Worm (Caenorhabditis elegans) whole organism, young adult: ENCODE data around the gene col-38.

Experiments used
- C17E4.6 ChIP-seq: fragments of 200-800 bp; sonication (Bioruptor generic); IDR thresholded peaks from 2 replicates; pipeline ENCODE4 v1.3.6; 2022; ENCODE audit warnings: missing genetic modification reagents, missing genetic modification characterization, missing compliant biosample characterization
- D2030.7 ChIP-seq: fragments of 200-800 bp; sonication (Bioruptor generic); IDR thresholded peaks from 2 replicates; pipeline ENCODE4 v1.3.6; 2022; ENCODE audit warnings: missing genetic modification reagents, missing genetic modification characterization, missing compliant biosample characterization
- F33H1.4 ChIP-seq: fragments of 200-800 bp; sonication (Bioruptor generic); IDR thresholded peaks from 2 replicates; pipeline ENCODE4 v1.3.6; 2022; ENCODE audit warnings: missing genetic modification reagents, missing genetic modification characterization, missing compliant biosample characterization
- F39B2.1 ChIP-seq: fragments of 200-800 bp; sonication (Bioruptor generic); IDR thresholded peaks from 2 replicates; pipeline ENCODE4 v1.3.6; 2022; ENCODE audit warnings: missing genetic modification reagents, missing genetic modification characterization, missing compliant biosample characterization
- F49E8.2 ChIP-seq: sonication (generic microtip); optimal IDR thresholded peaks from 3 replicates; lab custom pipeline; 2017; ENCODE audit warnings: missing genetic modification characterization, mild to moderate bottlenecking, missing compliant biosample characterization, antibody characterized with exemption, moderate library complexity; ENCODE audit not compliant: insufficient read depth
- F57A8.1 ChIP-seq: fragments of 200-800 bp; sonication (Bioruptor generic); optimal IDR thresholded peaks from 2 replicates; lab custom pipeline; 2018; ENCODE audit warnings: mild to moderate bottlenecking, missing genetic modification characterization, moderate library complexity, missing compliant biosample characterization
- K12H6.12 ChIP-seq: fragments of 200-800 bp; sonication (Bioruptor generic); optimal IDR thresholded peaks from 2 replicates; lab custom pipeline; 2018; ENCODE audit warnings: mild to moderate bottlenecking, missing genetic modification characterization, missing compliant biosample characterization
- T26A5.8 ChIP-seq: sonication (generic microtip); optimal IDR thresholded peaks from 2 replicates; lab custom pipeline; 2016; ENCODE audit warnings: missing genetic modification characterization, missing compliant biosample characterization
- Y56A3A.18 ChIP-seq: fragments of 200-800 bp; sonication (Bioruptor generic); IDR thresholded peaks from 2 replicates; pipeline ENCODE4 v1.3.6; 2022; ENCODE audit warnings: missing genetic modification reagents, missing genetic modification characterization, missing compliant biosample characterization
- Y79H2A.3 ChIP-seq: fragments of 200-800 bp; sonication (Bioruptor generic); conservative IDR thresholded peaks from 2 replicates; pipeline ENCODE4 v1.3.6; 2022; ENCODE audit warnings: missing genetic modification reagents, missing genetic modification characterization, missing compliant biosample characterization
- Y95B8A.8 ChIP-seq: fragments of 200-800 bp; sonication (Bioruptor generic); IDR thresholded peaks from 2 replicates; pipeline ENCODE4 v1.3.6; 2022; ENCODE audit warnings: missing genetic modification reagents, missing genetic modification characterization, missing compliant biosample characterization
- ama-1 ChIP-seq, 3 experiments: fragments of 150-350 bp in 1 of 3; sonication (generic microtip) in 2 of 3; optimal IDR thresholded peaks; 2 replicates each; lab custom pipeline; 2014 to 2018; ENCODE audit warnings: missing biosample characterization in 2 of 3, missing genetic modification characterization in 2 of 3, missing genetic modification reagents in 2 of 3
- atf-7 ChIP-seq: sonication (generic microtip); optimal IDR thresholded peaks from 2 replicates; lab custom pipeline; 2017; ENCODE audit warnings: mild to moderate bottlenecking, missing genetic modification characterization, missing compliant biosample characterization
- attf-3 ChIP-seq: fragments of 200-800 bp; sonication (Bioruptor generic); conservative IDR thresholded peaks from 2 replicates; pipeline ENCODE4 v1.3.6; 2022; ENCODE audit warnings: missing genetic modification reagents, missing genetic modification characterization, missing compliant biosample characterization
- attf-6 ChIP-seq: fragments of 200-800 bp; sonication (Bioruptor generic); IDR thresholded peaks from 2 replicates; pipeline ENCODE4 v1.3.6; 2022; ENCODE audit warnings: missing genetic modification reagents, missing genetic modification characterization, missing compliant biosample characterization
- bed-2 ChIP-seq: fragments of 200-800 bp; sonication (Bioruptor generic); IDR thresholded peaks from 2 replicates; pipeline ENCODE4 v1.3.6; 2022; ENCODE audit warnings: missing genetic modification reagents, missing genetic modification characterization, missing compliant biosample characterization
- ceh-100 ChIP-seq: fragments of 200-800 bp; sonication (Bioruptor generic); IDR thresholded peaks from 2 replicates; pipeline ENCODE4 v1.3.6; 2022; ENCODE audit warnings: missing genetic modification reagents, missing genetic modification characterization, missing compliant biosample characterization
- ceh-27 ChIP-seq: fragments of 200-800 bp; sonication (Bioruptor generic); optimal IDR thresholded peaks from 2 replicates; lab custom pipeline; 2018; ENCODE audit warnings: mild to moderate bottlenecking, missing genetic modification characterization, moderate library complexity, missing compliant biosample characterization
- dpl-1 ChIP-seq: fragments of 150-350 bp; optimal IDR thresholded peaks from 2 replicates; lab custom pipeline; 2014; ENCODE audit warnings: missing biosample characterization, missing genetic modification reagents, missing genetic modification characterization
- efl-1 ChIP-seq: fragments of 150-350 bp; optimal IDR thresholded peaks from 2 replicates; lab custom pipeline; 2014; ENCODE audit warnings: missing biosample characterization, missing genetic modification reagents, missing genetic modification characterization
- ets-4 ChIP-seq: fragments of 200-800 bp; sonication (Bioruptor generic); optimal IDR thresholded peaks from 2 replicates; lab custom pipeline; 2018; ENCODE audit warnings: mild to moderate bottlenecking, missing genetic modification characterization, missing compliant biosample characterization
- hlh-12 ChIP-seq: sonication (generic microtip); optimal IDR thresholded peaks from 2 replicates; lab custom pipeline; 2016; ENCODE audit warnings: missing genetic modification characterization, missing compliant biosample characterization
- hrde-1 ChIP-seq: sonication (generic microtip); optimal IDR thresholded peaks from 2 replicates; lab custom pipeline; 2016; ENCODE audit warnings: missing genetic modification characterization, mild to moderate bottlenecking, missing compliant biosample characterization, moderate library complexity, missing genotype, missing genetic modification reagents, borderline replicate concordance
- hsf-1 ChIP-seq: fragments of 200-800 bp; sonication (Bioruptor generic); IDR thresholded peaks from 2 replicates; pipeline ENCODE4 v1.3.6; 2022; ENCODE audit warnings: missing genetic modification reagents, missing genetic modification characterization, missing compliant biosample characterization
- lag-1 ChIP-seq: fragments of 200-800 bp; sonication (Bioruptor generic); IDR thresholded peaks from 2 replicates; pipeline ENCODE4 v1.3.6; 2022; ENCODE audit warnings: missing genetic modification reagents, missing genetic modification characterization, missing compliant biosample characterization
- let-526 ChIP-seq: fragments of 200-800 bp; sonication (Bioruptor generic); IDR thresholded peaks from 2 replicates; pipeline ENCODE4 v1.3.6; 2022; ENCODE audit warnings: missing genetic modification reagents, missing genetic modification characterization, missing compliant biosample characterization
- let-607 ChIP-seq, 2 experiments: fragments of 200-800 bp in 1 of 2; sonication (Bioruptor generic) in 1 of 2; sonication (generic microtip) in 1 of 2; optimal IDR thresholded peaks; 2 replicates each; lab custom pipeline; 2016 to 2018; ENCODE audit warnings: mild to moderate bottlenecking in 2 of 2, missing compliant biosample characterization in 2 of 2, missing genetic modification characterization in 2 of 2, moderate library complexity in 2 of 2, missing genotype in 1 of 2
- lin-35 ChIP-seq, 3 experiments: fragments of 150-350 bp in 2 of 3; sonication (generic microtip) in 1 of 3; optimal IDR thresholded peaks; 2 replicates each; lab custom pipeline; 2014 to 2018; ENCODE audit warnings: missing biosample characterization in 3 of 3, missing genetic modification characterization in 3 of 3, missing genetic modification reagents in 3 of 3
- lin-40 ChIP-seq: sonication (generic microtip); optimal IDR thresholded peaks from 2 replicates; lab custom pipeline; 2016; ENCODE audit warnings: missing genetic modification characterization, mild to moderate bottlenecking, missing compliant biosample characterization, missing genotype, missing genetic modification reagents
- lir-1 ChIP-seq: fragments of 200-800 bp; sonication (Bioruptor generic); conservative IDR thresholded peaks from 2 replicates; pipeline ENCODE4 v1.3.6; 2022; ENCODE audit warnings: missing genetic modification reagents, missing genetic modification characterization, missing compliant biosample characterization
- lsl-1 ChIP-seq: fragments of 200-800 bp; sonication (Bioruptor generic); optimal IDR thresholded peaks from 2 replicates; lab custom pipeline; 2018; ENCODE audit warnings: mild to moderate bottlenecking, missing genetic modification characterization, moderate library complexity, missing compliant biosample characterization
- nfya-1 ChIP-seq: sonication (generic microtip); optimal IDR thresholded peaks from 2 replicates; lab custom pipeline; 2017; ENCODE audit warnings: antibody characterized with exemption, missing compliant biosample characterization, missing genetic modification characterization, borderline replicate concordance; ENCODE audit not compliant: insufficient read depth
- nfya-2 ChIP-seq: fragments of 200-800 bp; sonication (Bioruptor generic); IDR thresholded peaks from 2 replicates; pipeline ENCODE4 v1.3.6; 2022; ENCODE audit warnings: missing genetic modification reagents, missing genetic modification characterization, missing compliant biosample characterization
- nhr-120 ChIP-seq: fragments of 200-800 bp; sonication (Bioruptor generic); IDR thresholded peaks from 2 replicates; pipeline ENCODE4 v1.3.6; 2022; ENCODE audit warnings: missing genetic modification characterization, missing compliant biosample characterization
- nhr-179 ChIP-seq: sonication (generic microtip); optimal IDR thresholded peaks from 2 replicates; lab custom pipeline; 2016; ENCODE audit warnings: mild to moderate bottlenecking, missing genetic modification characterization, missing compliant biosample characterization
- nhr-27 ChIP-seq: fragments of 200-800 bp; sonication (Bioruptor generic); optimal IDR thresholded peaks from 2 replicates; lab custom pipeline; 2018; ENCODE audit warnings: mild to moderate bottlenecking, missing genetic modification characterization, moderate library complexity, missing compliant biosample characterization
- pbrm-1 ChIP-seq: fragments of 200-800 bp; sonication (Bioruptor generic); IDR thresholded peaks from 2 replicates; pipeline ENCODE4 v1.3.6; 2022; ENCODE audit warnings: missing genetic modification reagents, missing genetic modification characterization, missing compliant biosample characterization
- pha-4 ChIP-seq: fragments of 150-350 bp; sonication (generic microtip); optimal IDR thresholded peaks from 2 replicates; lab custom pipeline; 2014; ENCODE audit warnings: missing biosample characterization, missing genetic modification reagents, missing genetic modification characterization
- rpc-1 ChIP-seq, 2 experiments: fragments of 150-350 bp in 1 of 2; sonication (generic microtip) in 1 of 2; optimal IDR thresholded peaks; 2 replicates each; lab custom pipeline; 2014 to 2018; ENCODE audit warnings: missing biosample characterization in 1 of 2, missing genetic modification characterization in 1 of 2, missing genetic modification reagents in 1 of 2, missing genotype in 1 of 2
- sdz-38 ChIP-seq: sonication (generic microtip); optimal IDR thresholded peaks from 2 replicates; lab custom pipeline; 2016; ENCODE audit warnings: missing genotype, missing genetic modification characterization, missing compliant biosample characterization
- tlf-1 ChIP-seq: fragments of 200-800 bp; sonication (Bioruptor generic); optimal IDR thresholded peaks from 2 replicates; lab custom pipeline; 2018; ENCODE audit warnings: mild to moderate bottlenecking, missing genetic modification characterization, missing compliant biosample characterization
- unc-130 ChIP-seq: sonication (generic microtip); optimal IDR thresholded peaks from 2 replicates; lab custom pipeline; 2016; ENCODE audit warnings: missing genetic modification reagents, missing genetic modification characterization, missing compliant biosample characterization
- zfh-2 ChIP-seq: fragments of 200-800 bp; sonication (Bioruptor generic); conservative IDR thresholded peaks from 2 replicates; pipeline ENCODE4 v1.3.6; 2022; ENCODE audit warnings: missing genetic modification reagents, missing genetic modification characterization, missing compliant biosample characterization
- ztf-25 ChIP-seq: fragments of 200-800 bp; sonication (Bioruptor generic); IDR thresholded peaks from 2 replicates; pipeline ENCODE4 v1.3.6; 2022; ENCODE audit warnings: missing genetic modification reagents, missing genetic modification characterization, missing compliant biosample characterization
- ztf-26 ChIP-seq: sonication (generic microtip); optimal IDR thresholded peaks from 2 replicates; lab custom pipeline; 2017; ENCODE audit warnings: missing genetic modification characterization, missing compliant biosample characterization
- ztf-3 ChIP-seq: fragments of 200-800 bp; sonication (Bioruptor generic); optimal IDR thresholded peaks from 2 replicates; lab custom pipeline; 2018; ENCODE audit warnings: mild to moderate bottlenecking, missing genetic modification characterization, missing compliant biosample characterization

Gene col-38

ce11 chrII:8546975-8547374, 21.9 kb downstream of the col-38 start (continued):
- TF ChIP-seq T26A5.8 (tag; lab: Kevin White, UChicago) (peak; percentile 88), hrde-1 (tag; lab: Kevin White, UChicago) (peak; percentile 72), attf-6 (no peak), C17E4.6 (GFP tag; lab: Robert Waterston, UW) (no peak), nhr-179 (peak; percentile 77), nfya-2 (GFP tag; lab: Robert Waterston, UW) (0 out of 2 replicates have a peak, but pooled peaks have one; percentile 35), F49E8.2 (tag; lab: Kevin White, UChicago) (no peak), ets-4 (GFP tag; lab: Kevin White, UChicago) (peak; percentile 93), attf-3 (GFP tag; lab: Robert Waterston, UW) (0 out of 2 replicates have a peak, but pooled peaks have one; percentile 13), let-526 (no peak), Y79H2A.3 (GFP tag; lab: Robert Waterston, UW) (0 out of 2 replicates have a peak, but pooled peaks have one; percentile 14), pbrm-1 (GFP tag; lab: Robert Waterston, UW) (no peak; the same call in 1 of the 2 replicates), lag-1 (peak; percentile 85; the same call in 1 of the 2 replicates), bed-2 (no peak), D2030.7 (GFP tag; lab: Robert Waterston, UW) (peak; percentile 42; the same call in 1 of the 2 replicates), hsf-1 (GFP tag; lab: Robert Waterston, UW) (peak; percentile 67; the same call in 1 of the 2 replicates), tlf-1 (GFP tag; lab: Kevin White, UChicago) (peak; percentile 79), ztf-25 (GFP tag; lab: Robert Waterston, UW) (peak; percentile 71; the same call in 1 of the 2 replicates), nhr-120 (GFP tag; lab: Robert Waterston, UW) (0 out of 2 replicates have a peak, but pooled peaks have one; percentile 69), atf-7 (tag; lab: Kevin White, UChicago) (peak; percentile 84), Y56A3A.18 (GFP tag; lab: Robert Waterston, UW) (peak; percentile 91), ceh-100 (GFP tag; lab: Robert Waterston, UW) (peak; percentile 49; the same call in 1 of the 2 replicates), F39B2.1 (no peak), let-607 (tag; optimal IDR thresholded peaks at IDR 0.05; lab: Kevin White, UChicago) (peak; percentile 62 to 70), ztf-3 (no peak), nfya-1 (tag; lab: Kevin White, UChicago) (no peak), dpl-1 (GFP tag; lab: Kevin White, UChicago) (peak; percentile 29), sdz-38 (tag; lab: Kevin White, UChicago) (no peak), rpc-1 (optimal IDR thresholded peaks at IDR 0.05; lab: Kevin White, UChicago) (peak; percentile 87), rpc-1 (tag; optimal IDR thresholded peaks at IDR 0.05; lab: Kevin White, UChicago) (peak; percentile 91), zfh-2 (GFP tag; lab: Robert Waterston, UW) (no peak), efl-1 (GFP tag; lab: Kevin White, UChicago) (peak; percentile 47), unc-130 (no peak), lsl-1 (GFP tag; lab: Kevin White, UChicago) (no peak), lir-1 (GFP tag; lab: Robert Waterston, UW) (0 out of 2 replicates have a peak, but pooled peaks have one; percentile 44), nhr-27 (peak; percentile 75), ceh-27 (GFP tag; lab: Kevin White, UChicago) (peak; percentile 75), hlh-12 (tag; lab: Kevin White, UChicago) (peak; percentile 83), pha-4 (tag; lab: Kevin White, UChicago) (no peak), F33H1.4 (GFP tag; lab: Robert Waterston, UW) (peak; percentile 36; the same call in 1 of the 2 replicates), ztf-26 (tag; lab: Kevin White, UChicago) (peak; percentile 62), lin-40 (no peak), K12H6.12 (peak; percentile 6), F57A8.1 (GFP tag; lab: Kevin White, UChicago) (peak; percentile 98), Y95B8A.8 (GFP tag; lab: Robert Waterston, UW) (no peak), ama-1 (optimal IDR thresholded peaks at IDR 0.05; lab: Kevin White, UChicago) (no peak), ama-1 (GFP tag; optimal IDR thresholded peaks at IDR 0.05; lab: Kevin White, UChicago) (peak in 1 of 2 experiments; percentile 60), lin-35 (GFP tag; optimal IDR thresholded peaks at IDR 0.05; lab: Kevin White, UChicago) (no peak)
